Fruit fly (Drosophila melanogaster): Measurements from ENCODE around the gene CG17738.
A peak's percentile ranks its signal among the peaks of the same experiment; 100 is the strongest.

CG17738 gene

DNA sequence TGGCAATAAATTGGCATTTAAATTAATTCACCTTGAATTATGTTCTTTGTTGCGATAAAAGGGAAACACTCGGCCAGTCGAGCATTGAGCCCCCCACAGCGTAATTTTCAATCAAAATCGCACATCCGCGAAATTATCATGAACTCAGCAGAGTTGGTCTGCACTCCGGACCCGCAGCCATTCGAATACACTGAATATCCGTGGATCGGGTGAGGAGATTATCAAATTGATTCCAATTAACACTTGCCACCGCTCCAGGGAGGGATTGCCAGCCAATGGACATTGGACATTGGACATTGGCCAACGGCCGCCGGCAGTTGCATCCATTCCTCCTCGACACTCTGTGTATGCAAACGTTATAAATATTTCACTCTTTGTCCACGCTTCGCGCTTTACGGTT lies 36.9 kb downstream of the CG17738 start:
- TF ChIP-seq D1 (tag; optimal IDR thresholded peaks at IDR 0.05) (no peak), Snoo (tag; optimal IDR thresholded peaks at IDR 0.05) (no peak), Pif1A (GFP tag; optimal IDR thresholded peaks at IDR 0.05) (no peak), CG34367 (tag; optimal IDR thresholded peaks at IDR 0.05) (no peak), CG10348 (GFP tag; IDR thresholded peaks at IDR 0.05) (no peak), CG17806 (tag; optimal IDR thresholded peaks at IDR 0.05) (no peak), CG8301 (tag; optimal IDR thresholded peaks at IDR 0.05) (no peak), CG14655 (GFP tag; optimal IDR thresholded peaks at IDR 0.05) (no peak), CG12605 (GFP tag; IDR thresholded peaks at IDR 0.05) (no peak), Pif1B (GFP tag; optimal IDR thresholded peaks at IDR 0.05) (no peak), CG15710 (tag; optimal IDR thresholded peaks at IDR 0.05) (no peak), CG8159 (tag; optimal IDR thresholded peaks at IDR 0.05) (no peak), CG9948 (tag; optimal IDR thresholded peaks at IDR 0.05) (no peak), EcR (GFP tag; optimal IDR thresholded peaks at IDR 0.05) (no peak), CG32121 (GFP tag; IDR thresholded peaks at IDR 0.05) (no peak), rn (GFP tag; IDR thresholded peaks at IDR 0.05) (no peak)

DNA sequence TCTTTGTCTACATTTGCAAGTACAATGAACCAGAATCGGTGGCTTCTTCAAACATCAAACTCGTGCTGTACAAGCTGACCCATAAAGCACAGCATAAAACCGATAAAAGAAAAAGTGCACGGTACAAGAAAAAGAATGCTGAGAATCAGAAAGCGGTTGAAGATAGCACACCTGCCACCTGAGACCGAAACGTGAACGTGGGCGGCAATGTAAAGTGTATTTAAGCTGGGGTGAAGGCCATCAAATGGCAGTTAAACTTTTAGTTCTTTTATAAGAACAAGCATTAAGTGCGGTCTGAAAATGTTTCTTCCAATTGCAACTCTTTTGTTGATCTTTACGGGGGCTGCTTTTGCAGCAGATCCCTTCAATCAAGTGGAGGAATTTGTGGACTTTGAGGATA lies 40.4 kb downstream of the CG17738 start, which contains the start of gene CG4066:
TSS of gene CG4066 (plus strand) at position 301 of the 400 bp plus-strand sequence.
- TF ChIP-seq CG17806 (tag; optimal IDR thresholded peaks at IDR 0.05): no peak
- TF ChIP-seq Snoo (tag; optimal IDR thresholded peaks at IDR 0.05): no peak
- no peak for TF ChIP-seq D1 (tag; optimal IDR thresholded peaks at IDR 0.05)
- TF ChIP-seq Pif1A (GFP tag; optimal IDR thresholded peaks at IDR 0.05): no peak
- no peak for TF ChIP-seq CG8301 (tag; optimal IDR thresholded peaks at IDR 0.05)
- TF ChIP-seq fd96Ca (GFP tag; IDR thresholded peaks at IDR 0.05): no peak
- no peak for TF ChIP-seq Ets98B (GFP tag; IDR thresholded peaks at IDR 0.05)
- no peak for TF ChIP-seq CG12605 (GFP tag; IDR thresholded peaks at IDR 0.05)
- TF ChIP-seq EcR (GFP tag; optimal IDR thresholded peaks at IDR 0.05): no peak
- no peak for TF ChIP-seq CG9948 (tag; optimal IDR thresholded peaks at IDR 0.05)
- no peak for TF ChIP-seq rn (GFP tag; IDR thresholded peaks at IDR 0.05)
- no peak for TF ChIP-seq CG10348 (GFP tag; IDR thresholded peaks at IDR 0.05)
- no peak for TF ChIP-seq CG32121 (GFP tag; IDR thresholded peaks at IDR 0.05)
- TF ChIP-seq CG8159 (tag; optimal IDR thresholded peaks at IDR 0.05): no peak
- no peak for TF ChIP-seq CG4496 (GFP tag; IDR thresholded peaks at IDR 0.05)

dm6 chr3R:12314236-12314635 lies 43.5 kb downstream of the CG17738 start:
- peak; percentile 36 for TF ChIP-seq CG13204 (GFP tag; optimal IDR thresholded peaks at IDR 0.05)
- TF ChIP-seq Pif1B (GFP tag; optimal IDR thresholded peaks at IDR 0.05): peak; percentile 70
- TF ChIP-seq CG34367 (tag; optimal IDR thresholded peaks at IDR 0.05): peak; percentile 75
- TF ChIP-seq CG12605 (GFP tag; IDR thresholded peaks at IDR 0.05): peak; percentile 14; the same call in 1 of the 2 replicates
- peak; percentile 85 for TF ChIP-seq CG9948 (tag; optimal IDR thresholded peaks at IDR 0.05)
- TF ChIP-seq CG15710 (tag; optimal IDR thresholded peaks at IDR 0.05): peak; percentile 79
- peak; percentile 46 for TF ChIP-seq D1 (tag; optimal IDR thresholded peaks at IDR 0.05)
- TF ChIP-seq CG8301 (tag; optimal IDR thresholded peaks at IDR 0.05): peak; percentile 45
- peak; percentile 77 for TF ChIP-seq Snoo (tag; optimal IDR thresholded peaks at IDR 0.05)
- no peak for TF ChIP-seq EcR (GFP tag; optimal IDR thresholded peaks at IDR 0.05)
- no peak for TF ChIP-seq rn (GFP tag; IDR thresholded peaks at IDR 0.05)
- TF ChIP-seq CG14655 (GFP tag; optimal IDR thresholded peaks at IDR 0.05): peak; percentile 71
- TF ChIP-seq CG32121 (GFP tag; IDR thresholded peaks at IDR 0.05): no peak
- TF ChIP-seq CG10348 (GFP tag; IDR thresholded peaks at IDR 0.05): no peak
- peak; percentile 86 for TF ChIP-seq CG17806 (tag; optimal IDR thresholded peaks at IDR 0.05)
- TF ChIP-seq fd96Ca (GFP tag; IDR thresholded peaks at IDR 0.05): peak; percentile 37; the same call in 1 of the 3 replicates
- TF ChIP-seq Pif1A (GFP tag; optimal IDR thresholded peaks at IDR 0.05): peak; percentile 56
- peak; percentile 72 for TF ChIP-seq gl (tag; optimal IDR thresholded peaks at IDR 0.05)
- peak; percentile 59; the same call in 2 of the 3 replicates for TF ChIP-seq CG4496 (GFP tag; IDR thresholded peaks at IDR 0.05)
- TF ChIP-seq CG8159 (tag; optimal IDR thresholded peaks at IDR 0.05): peak; percentile 88

dm6 chr3R:12315455-12315854 lies 44.8 kb downstream of the CG17738 start:
- TF ChIP-seq gl (tag; optimal IDR thresholded peaks at IDR 0.05): no peak
- TF ChIP-seq Pif1A (GFP tag; optimal IDR thresholded peaks at IDR 0.05): no peak
- TF ChIP-seq Snoo (tag; optimal IDR thresholded peaks at IDR 0.05): no peak
- peak; percentile 6 for TF ChIP-seq Pif1B (GFP tag; optimal IDR thresholded peaks at IDR 0.05)
- peak; percentile 68 for TF ChIP-seq CG8301 (tag; optimal IDR thresholded peaks at IDR 0.05)
- TF ChIP-seq EcR (GFP tag; optimal IDR thresholded peaks at IDR 0.05): no peak
- TF ChIP-seq CG14655 (GFP tag; optimal IDR thresholded peaks at IDR 0.05): peak; percentile 83
- no peak for TF ChIP-seq CG10348 (GFP tag; IDR thresholded peaks at IDR 0.05)
- TF ChIP-seq CG8159 (tag; optimal IDR thresholded peaks at IDR 0.05): peak; percentile 21
- TF ChIP-seq fd96Ca (GFP tag; IDR thresholded peaks at IDR 0.05): 0 out of 3 replicates have a peak, but pooled peaks have one; percentile 46
- TF ChIP-seq CG17806 (tag; optimal IDR thresholded peaks at IDR 0.05): peak; percentile 37
- TF ChIP-seq D1 (tag; optimal IDR thresholded peaks at IDR 0.05): no peak
- no peak for TF ChIP-seq CG34367 (tag; optimal IDR thresholded peaks at IDR 0.05)
- TF ChIP-seq CG15710 (tag; optimal IDR thresholded peaks at IDR 0.05): no peak
- peak; percentile 38 for TF ChIP-seq CG9948 (tag; optimal IDR thresholded peaks at IDR 0.05)
- TF ChIP-seq CG13204 (GFP tag; optimal IDR thresholded peaks at IDR 0.05): no peak
- no peak for TF ChIP-seq CG32121 (GFP tag; IDR thresholded peaks at IDR 0.05)
- no peak for TF ChIP-seq rn (GFP tag; IDR thresholded peaks at IDR 0.05)
- peak; percentile 38; the same call in 1 of the 2 replicates for TF ChIP-seq CG12605 (GFP tag; IDR thresholded peaks at IDR 0.05)
- no peak; the same call in 1 of the 2 replicates for TF ChIP-seq Ets98B (GFP tag; IDR thresholded peaks at IDR 0.05)
- TF ChIP-seq CG4496 (GFP tag; IDR thresholded peaks at IDR 0.05): no peak

DNA sequence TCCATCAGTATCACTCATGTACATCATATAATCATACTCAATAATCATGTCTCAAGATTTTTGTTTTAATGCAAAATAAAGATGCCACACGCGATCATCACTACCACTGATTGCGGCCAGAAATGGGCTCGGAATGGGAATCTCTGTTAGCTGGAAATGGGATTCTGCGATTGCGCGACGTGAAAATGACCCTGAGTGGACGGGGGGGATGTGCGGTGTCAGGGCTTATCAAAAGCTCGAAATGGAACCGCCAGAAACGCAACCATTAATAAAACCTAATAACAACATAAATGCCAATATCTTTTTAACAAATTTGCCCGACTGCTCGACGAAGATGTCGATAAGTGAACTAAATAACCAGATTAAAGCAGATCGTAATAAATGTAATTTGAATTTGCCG lies 45.7 kb downstream of the CG17738 start:
- no peak for TF ChIP-seq CG13204 (GFP tag; optimal IDR thresholded peaks at IDR 0.05)
- no peak for TF ChIP-seq CG34367 (tag; optimal IDR thresholded peaks at IDR 0.05)
- no peak for TF ChIP-seq Snoo (tag; optimal IDR thresholded peaks at IDR 0.05)
- no peak for TF ChIP-seq CG15710 (tag; optimal IDR thresholded peaks at IDR 0.05)
- no peak for TF ChIP-seq Pif1B (GFP tag; optimal IDR thresholded peaks at IDR 0.05)
- TF ChIP-seq CG10348 (GFP tag; IDR thresholded peaks at IDR 0.05): no peak
- TF ChIP-seq fd96Ca (GFP tag; IDR thresholded peaks at IDR 0.05): no peak
- TF ChIP-seq gl (tag; optimal IDR thresholded peaks at IDR 0.05): no peak
- no peak for TF ChIP-seq CG17806 (tag; optimal IDR thresholded peaks at IDR 0.05)
- no peak for TF ChIP-seq CG8301 (tag; optimal IDR thresholded peaks at IDR 0.05)
